Fruit fly (Drosophila melanogaster): ENCODE measurements around the gene Rac2.

DNA sequence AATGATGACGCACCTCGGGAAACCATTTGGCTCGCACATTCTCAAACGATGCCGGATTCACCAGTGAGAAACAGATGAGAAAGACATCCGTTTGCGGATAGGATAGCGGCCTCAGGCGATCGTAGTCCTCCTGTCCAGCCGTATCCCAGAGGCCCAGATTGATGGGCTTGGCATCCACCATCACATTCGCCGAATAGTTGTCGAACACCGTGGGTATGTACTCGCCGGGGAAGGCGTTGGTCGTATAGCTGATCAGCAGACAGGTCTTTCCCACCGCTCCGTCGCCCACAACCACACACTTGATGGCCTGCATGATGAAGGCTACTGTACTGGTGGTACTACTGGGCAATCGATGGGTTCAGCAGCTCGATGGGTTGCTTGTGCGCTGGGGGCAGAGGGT, 792 bp downstream of the Rac2 start:
- TF ChIP-seq h (optimal IDR thresholded peaks at IDR 0.05) (no peak), psq (optimal IDR thresholded peaks at IDR 0.05) (no peak), Sin3A (optimal IDR thresholded peaks at IDR 0.05) (no peak), Myc (optimal IDR thresholded peaks at IDR 0.05) (no peak), ttk (optimal IDR thresholded peaks at IDR 0.05) (no peak), insv (optimal IDR thresholded peaks at IDR 0.05) (no peak)

All from Kc167 (cell line).